Worm (Caenorhabditis elegans) whole organism, L4/young adult: ENCODE data around the gene math-8.
"Not testable (repeated sequence)": the region's sequence is repeated elsewhere in the genome, so short reads cannot be mapped to it uniquely, and the experiment has no call there.

ENCODE experiments used
- W03F9.2 ChIP-seq: fragments of 150-350 bp; optimal IDR thresholded peaks from 2 replicates; lab custom pipeline; 2014; ENCODE audit warnings: missing biosample characterization, missing genetic modification characterization
- dao-5 ChIP-seq: sonication (generic microtip); optimal IDR thresholded peaks from 2 replicates; lab custom pipeline; 2016; ENCODE audit warnings: missing genotype, missing genetic modification characterization, moderate library complexity, missing compliant biosample characterization
- him-1 ChIP-seq: sonication (generic microtip); optimal IDR thresholded peaks from 2 replicates; lab custom pipeline; 2016; ENCODE audit warnings: missing genotype, missing genetic modification reagents, missing genetic modification characterization, missing compliant biosample characterization

ce11 chrII:1854094-1854493 lies 34.9 kb downstream of the math-8 start, which contains the start of gene fbxb-95:
- TF ChIP-seq W03F9.2, dao-5, him-1 (tag; lab: Kevin White, UChicago): not testable (repeated sequence)
